Worm (Caenorhabditis elegans) whole organism, L4 larva: Measurements from ENCODE around the gene mig-14.
A peak's percentile ranks its signal among the peaks of the same experiment; 100 is the strongest.

ENCODE experiments used
- aly-2 ChIP-seq: sonication (generic microtip); optimal IDR thresholded peaks from 2 replicates; lab custom pipeline; 2018; ENCODE audit warnings: missing biosample characterization, missing genetic modification characterization
- arid-1 ChIP-seq: fragments of 200-800 bp; sonication (Bioruptor generic); conservative IDR thresholded peaks from 2 replicates; pipeline ENCODE4 v1.3.6; 2022; ENCODE audit warnings: missing genetic modification reagents, missing genetic modification characterization, missing compliant biosample characterization
- cey-2 ChIP-seq: sonication (generic microtip); optimal IDR thresholded peaks from 3 replicates; lab custom pipeline; 2017; ENCODE audit warnings: missing genetic modification characterization, mild to moderate bottlenecking, missing compliant biosample characterization, antibody characterized with exemption, borderline replicate concordance; ENCODE audit not compliant: insufficient read depth
- lin-38 ChIP-seq: fragments of 200-800 bp; sonication (Bioruptor generic); IDR thresholded peaks from 2 replicates; pipeline ENCODE4 v1.3.6; 2022; ENCODE audit warnings: missing genetic modification reagents, missing genetic modification characterization, missing compliant biosample characterization
- lin-39 ChIP-seq: fragments of 150-350 bp; optimal IDR thresholded peaks from 2 replicates; lab custom pipeline; 2014; ENCODE audit warnings: missing biosample characterization, missing genetic modification reagents, missing genetic modification characterization
- mdl-1 ChIP-seq, 2 experiments: fragments of 150-350 bp in 1 of 2; sonication (generic microtip) in 1 of 2; optimal IDR thresholded peaks; 2 replicates each; lab custom pipeline; 2014 to 2017; ENCODE audit warnings: missing biosample characterization in 2 of 2, missing genetic modification characterization in 2 of 2
- nhr-11 ChIP-seq: fragments of 150-350 bp; optimal IDR thresholded peaks from 2 replicates; lab custom pipeline; 2014; ENCODE audit warnings: missing biosample characterization, missing genetic modification characterization
- nhr-25 ChIP-seq: sonication (generic microtip); optimal IDR thresholded peaks from 2 replicates; lab custom pipeline; 2017; ENCODE audit warnings: missing genetic modification characterization, mild to moderate bottlenecking, missing compliant biosample characterization, antibody characterized with exemption, moderate library complexity, borderline replicate concordance; ENCODE audit not compliant: insufficient read depth
- nhr-41 ChIP-seq: fragments of 200-800 bp; sonication (Bioruptor generic); IDR thresholded peaks from 2 replicates; pipeline ENCODE4 v1.3.6; 2022; ENCODE audit warnings: missing genetic modification reagents, missing genetic modification characterization, missing compliant biosample characterization
- nhr-77 ChIP-seq: fragments of 150-350 bp; optimal IDR thresholded peaks from 2 replicates; lab custom pipeline; 2014; ENCODE audit warnings: missing biosample characterization, missing genetic modification characterization
- unc-62 ChIP-seq, 3 experiments: fragments of 150-350 bp in 1 of 3; sonication (generic microtip); optimal IDR thresholded peaks in 2 of 3; peaks in 1 of 3; 1 replicate in 1 of 3; 2 replicates in 2 of 3; lab custom pipeline; 2014 to 2017; ENCODE audit warnings: missing biosample characterization in 3 of 3, missing genetic modification characterization in 3 of 3, missing genetic modification reagents in 3 of 3, missing genotype in 1 of 3
- zag-1 ChIP-seq: fragments of 150-350 bp; optimal IDR thresholded peaks from 2 replicates; lab custom pipeline; 2014; ENCODE audit warnings: missing biosample characterization, missing genetic modification characterization
- zfp-3 ChIP-seq: fragments of 200-800 bp; sonication (Bioruptor generic); conservative IDR thresholded peaks from 2 replicates; pipeline ENCODE4 v1.3.6; 2022; ENCODE audit warnings: missing genetic modification reagents, missing genetic modification characterization, missing compliant biosample characterization
- ztf-11 ChIP-seq: fragments of 150-350 bp; optimal IDR thresholded peaks from 2 replicates; lab custom pipeline; 2014; ENCODE audit warnings: missing biosample characterization, missing genetic modification characterization

DNA sequence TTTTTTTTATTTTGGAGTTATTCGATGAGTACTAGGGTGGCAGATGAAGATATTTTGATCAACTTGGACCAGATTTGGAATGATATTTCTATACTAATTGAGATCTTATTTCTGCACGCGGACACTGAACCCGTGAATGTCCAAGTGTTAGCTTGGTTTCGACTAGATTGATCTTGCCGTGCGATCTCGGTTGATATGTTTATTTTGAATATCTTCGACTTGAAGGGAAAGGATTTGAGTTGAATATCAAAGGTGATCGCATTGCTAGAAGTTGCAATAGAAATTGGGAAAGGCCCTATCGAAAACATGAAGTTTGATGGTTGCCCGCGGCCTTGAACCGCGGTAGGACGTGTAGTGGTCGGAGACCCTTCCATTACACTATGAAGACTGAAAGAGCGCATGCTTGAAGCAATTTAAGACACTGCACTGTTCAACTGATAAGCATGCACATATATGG lies 39.3 kb downstream of the mig-14 start:
- TF ChIP-seq zfp-3 (GFP tag; lab: Robert Waterston, UW) (no peak), cey-2 (tag; lab: Kevin White, UChicago) (no peak), nhr-25 (tag; lab: Kevin White, UChicago) (no peak), ztf-11 (no peak), lin-38 (GFP tag; lab: Robert Waterston, UW) (no peak), lin-39 (tag; lab: Kevin White, UChicago) (no peak), arid-1 (GFP tag; lab: Robert Waterston, UW) (no peak), nhr-41 (GFP tag; lab: Robert Waterston, UW) (no peak), nhr-11 (tag; lab: Kevin White, UChicago) (no peak), mdl-1 (tag; optimal IDR thresholded peaks at IDR 0.05; lab: Kevin White, UChicago) (no peak), unc-62 (GFP tag; optimal IDR thresholded peaks at IDR 0.05 in 1 of 2; lab: Kevin White, UChicago) (no peak), unc-62 (tag; optimal IDR thresholded peaks at IDR 0.05; lab: Kevin White, UChicago) (no peak), nhr-77 (tag; lab: Kevin White, UChicago) (peak; percentile 88), zag-1 (no peak), aly-2 (no peak)
